Fruit fly (Drosophila melanogaster): ENCODE measurements around the gene rn.

DNA sequence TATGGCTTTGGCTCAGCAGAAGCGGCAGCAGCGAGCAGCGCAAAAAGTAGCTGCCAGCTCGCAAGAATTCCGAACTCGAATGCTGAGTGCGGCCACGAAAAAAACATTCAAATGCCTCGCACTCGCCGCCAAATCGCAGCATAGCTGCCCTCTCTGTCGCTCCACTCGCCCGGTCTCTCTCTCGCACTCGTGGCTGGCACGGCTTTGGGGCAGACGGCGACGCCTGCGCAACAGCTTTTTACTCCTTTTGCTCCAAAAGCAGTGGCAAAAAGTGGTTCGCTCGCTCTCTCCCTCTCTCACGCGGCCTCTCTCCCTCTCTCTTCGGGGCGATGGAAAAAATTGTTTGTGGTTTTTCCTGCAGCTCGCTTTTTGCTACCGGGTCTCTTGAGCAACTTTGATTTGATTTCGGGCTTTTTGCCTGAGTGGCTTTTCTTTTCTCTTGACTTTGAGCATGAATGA lies at the start of gene rn:
- TF ChIP-seq Myc (optimal IDR thresholded peaks at IDR 0.05), result no peak
- no peak for TF ChIP-seq sv (GFP tag; optimal IDR thresholded peaks at IDR 0.05)
